Worm (Caenorhabditis elegans): ENCODE measurements around the gene B0035.21.

Gene B0035.21

ce11 chrIV:11337021-11337420, 10.0 kb downstream of the B0035.21 start, which contains the start of gene F54E12.2 (continued):
- no peak for TF ChIP-seq rec-8 (tag; optimal IDR thresholded peaks at IDR 0.05)
- TF ChIP-seq mes-4 (tag; optimal IDR thresholded peaks at IDR 0.05) = no peak
- TF ChIP-seq F55B11.4 (tag; optimal IDR thresholded peaks at IDR 0.05; ENCODE audit: borderline replicate concordance, insufficient read depth) = no peak
- TF ChIP-seq K12H6.12 (tag; optimal IDR thresholded peaks at IDR 0.05) = no peak
- no peak for TF ChIP-seq nfya-2 (GFP tag; IDR thresholded peaks at IDR 0.05)
- no peak for TF ChIP-seq ceh-40 (GFP tag; IDR thresholded peaks at IDR 0.05)
- peak; percentile 97 for TF ChIP-seq lsl-1 (GFP tag; optimal IDR thresholded peaks at IDR 0.05)
- no peak for TF ChIP-seq B0261.1 (tag; optimal IDR thresholded peaks at IDR 0.05)
- TF ChIP-seq D2030.7 (GFP tag; IDR thresholded peaks at IDR 0.05) = peak; percentile 98
- peak; percentile 94 for TF ChIP-seq dpl-1 (GFP tag; optimal IDR thresholded peaks at IDR 0.05)
- no peak for TF ChIP-seq cebp-1 (GFP tag; IDR thresholded peaks at IDR 0.05)
- no peak for TF ChIP-seq cebp-1 (tag; optimal IDR thresholded peaks at IDR 0.05)
- no peak for TF ChIP-seq dpff-1 (tag; optimal IDR thresholded peaks at IDR 0.05)

ce11 chrIV:11337560-11337959, 10.5 kb downstream of the B0035.21 start:
- TF ChIP-seq attf-6 (GFP tag; IDR thresholded peaks at IDR 0.05) = peak; percentile 83
- TF ChIP-seq F33H1.4 (GFP tag; IDR thresholded peaks at IDR 0.05) = peak; percentile 32; the same call in 1 of the 2 replicates
- TF ChIP-seq dox-1 (GFP tag; IDR thresholded peaks at IDR 0.05) = peak; percentile 63
- TF ChIP-seq Y95B8A.8 (GFP tag; IDR thresholded peaks at IDR 0.05) = peak; percentile 74; the same call in 1 of the 2 replicates
- peak; percentile 82 for TF ChIP-seq ekl-4 (GFP tag; IDR thresholded peaks at IDR 0.05)
- peak; percentile 66 for TF ChIP-seq Y53G8AR.9 (GFP tag; conservative IDR thresholded peaks at IDR 0.05)
- peak; percentile 22; the same call in 1 of the 2 replicates for TF ChIP-seq ceh-100 (GFP tag; IDR thresholded peaks at IDR 0.05)
- TF ChIP-seq madf-6 (GFP tag; IDR thresholded peaks at IDR 0.05) = peak; percentile 70
- peak; percentile 90 for TF ChIP-seq F39B2.1 (GFP tag; IDR thresholded peaks at IDR 0.05)
- TF ChIP-seq ztf-25 (GFP tag; IDR thresholded peaks at IDR 0.05) = 0 out of 2 replicates have a peak, but pooled peaks have one; percentile 23
- TF ChIP-seq egl-44 (GFP tag; IDR thresholded peaks at IDR 0.05) = peak; percentile 82
- TF ChIP-seq hmg-1.2 (GFP tag; IDR thresholded peaks at IDR 0.05) = peak; percentile 36; the same call in 1 of the 2 replicates
- peak; percentile 55 for TF ChIP-seq rcor-1 (GFP tag; IDR thresholded peaks at IDR 0.05)
- TF ChIP-seq lin-26 (GFP tag; IDR thresholded peaks at IDR 0.05) = peak; percentile 85
- 0 out of 2 replicates have a peak, but pooled peaks have one; percentile 16 for TF ChIP-seq madf-3 (GFP tag; IDR thresholded peaks at IDR 0.05)
- TF ChIP-seq hsf-1 (GFP tag; IDR thresholded peaks at IDR 0.05) = peak; percentile 63

DNA sequence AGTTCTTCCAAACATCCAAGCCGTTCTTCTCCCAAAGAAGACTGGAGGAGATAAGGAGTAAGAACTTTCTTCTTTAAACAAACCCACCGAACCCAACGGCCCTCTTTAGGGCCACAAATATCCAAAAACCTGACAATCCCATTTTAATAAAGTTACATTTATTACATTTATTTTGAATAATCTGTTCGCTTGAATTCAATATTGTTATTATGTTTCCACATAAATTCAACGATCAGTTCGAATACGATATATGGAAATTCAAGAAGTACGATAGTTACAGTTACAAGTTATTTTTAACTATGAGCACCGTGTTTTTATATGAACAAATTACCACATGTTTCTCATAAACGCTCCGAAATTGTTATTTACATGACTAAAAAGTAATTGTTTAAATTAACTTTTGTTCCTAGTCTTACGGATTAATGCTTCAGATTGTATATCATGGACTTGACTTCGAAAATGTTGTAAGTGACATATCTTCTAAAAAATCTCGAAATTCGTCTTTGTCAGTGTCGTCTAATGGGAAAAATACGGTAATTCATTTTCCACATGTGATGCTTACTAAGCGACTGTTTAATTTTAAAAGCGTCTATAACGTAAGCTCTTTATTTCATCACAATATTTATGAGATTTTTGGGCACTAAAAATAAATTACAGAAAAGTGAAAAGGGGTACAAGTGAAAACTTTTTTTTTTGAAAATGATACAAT, 13.8 kb downstream of the B0035.21 start:
- TF ChIP-seq nhr-80 (tag; optimal IDR thresholded peaks at IDR 0.05) (no peak), nhr-179 (tag; optimal IDR thresholded peaks at IDR 0.05) (no peak), D2030.7 (GFP tag; IDR thresholded peaks at IDR 0.05) (peak; percentile 51), F57C9.4 (tag; optimal IDR thresholded peaks at IDR 0.05) (no peak), madf-10 (tag; optimal IDR thresholded peaks at IDR 0.05) (no peak), tbx-9 (tag; optimal IDR thresholded peaks at IDR 0.05; ENCODE audit: borderline replicate concordance) (no peak), ceh-58 (GFP tag; IDR thresholded peaks at IDR 0.05) (no peak), fkh-3 (tag; optimal IDR thresholded peaks at IDR 0.05) (no peak), dpl-1 (GFP tag; optimal IDR thresholded peaks at IDR 0.05) (no peak), tbp1 (GFP tag; optimal IDR thresholded peaks at IDR 0.05) (peak; percentile 7), atf-7 (tag; optimal IDR thresholded peaks at IDR 0.05) (no peak), snpc-1.3 (tag; optimal IDR thresholded peaks at IDR 0.05; ENCODE audit: insufficient read depth) (peak; percentile 65), Y67H2A.10 (GFP tag; conservative IDR thresholded peaks at IDR 0.05) (no peak), ztf-22 (GFP tag; optimal IDR thresholded peaks at IDR 0.05) (no peak), ceh-79 (tag; optimal IDR thresholded peaks at IDR 0.05) (no peak), sptf-2 (GFP tag; optimal IDR thresholded peaks at IDR 0.05) (no peak), Y95B8A.8 (GFP tag; IDR thresholded peaks at IDR 0.05) (peak; percentile 82; the same call in 1 of the 2 replicates), F10E7.11 (tag; optimal IDR thresholded peaks at IDR 0.05) (no peak), unc-130 (GFP tag; optimal IDR thresholded peaks at IDR 0.05) (no peak), ama-1 (optimal IDR thresholded peaks at IDR 0.05) (no peak), ama-1 (GFP tag; optimal IDR thresholded peaks at IDR 0.05) (no peak)

All from whole organism, young adult.